Worm (Caenorhabditis elegans) whole organism, L3 larva: Measurements from ENCODE around the gene cgp-1.

Experiments used
- R02D3.7 ChIP-seq: fragments of 150-350 bp; optimal IDR thresholded peaks from 2 replicates; lab custom pipeline; 2014; ENCODE audit warnings: missing biosample characterization, missing genetic modification characterization
- ZK546.5 ChIP-seq: sonication (generic microtip); optimal IDR thresholded peaks from 2 replicates; lab custom pipeline; 2017; ENCODE audit warnings: missing biosample characterization, missing genetic modification characterization
- ama-1 ChIP-seq: fragments of 150-350 bp; optimal IDR thresholded peaks from 2 replicates; lab custom pipeline; 2018
- ceh-16 ChIP-seq: sonication (generic microtip); optimal IDR thresholded peaks from 2 replicates; lab custom pipeline; 2017; ENCODE audit warnings: missing biosample characterization, missing genetic modification characterization
- ceh-28 ChIP-seq: fragments of 150-350 bp; optimal IDR thresholded peaks from 2 replicates; lab custom pipeline; 2014; ENCODE audit warnings: missing biosample characterization, missing genetic modification reagents, missing genetic modification characterization
- ceh-82 ChIP-seq: fragments of 150-350 bp; optimal IDR thresholded peaks from 2 replicates; lab custom pipeline; 2014; ENCODE audit warnings: missing biosample characterization, missing genetic modification characterization
- daf-12 ChIP-seq: fragments of 150-350 bp; optimal IDR thresholded peaks from 2 replicates; lab custom pipeline; 2014; ENCODE audit warnings: missing biosample characterization, missing genetic modification reagents, missing genetic modification characterization
- egl-5 ChIP-seq: fragments of 150-350 bp; optimal IDR thresholded peaks from 2 replicates; lab custom pipeline; 2017; ENCODE audit warnings: missing biosample characterization, missing genetic modification reagents, missing genetic modification characterization, inconsistent platforms
- elt-1 ChIP-seq: fragments of 150-350 bp; optimal IDR thresholded peaks from 2 replicates; lab custom pipeline; 2014; ENCODE audit warnings: missing biosample characterization, missing genetic modification characterization
- elt-2 ChIP-seq: sonication (generic microtip); optimal IDR thresholded peaks from 2 replicates; lab custom pipeline; 2016; ENCODE audit warnings: missing genetic modification reagents, mild to moderate bottlenecking, missing genetic modification characterization, missing compliant biosample characterization
- eor-1 ChIP-seq, 2 experiments: fragments of 150-350 bp; optimal IDR thresholded peaks; 2 replicates each; lab custom pipeline; 2014 to 2018; ENCODE audit warnings: missing biosample characterization in 2 of 2, missing genetic modification characterization in 2 of 2
- fkh-10 ChIP-seq: sonication (generic microtip); optimal IDR thresholded peaks from 2 replicates; lab custom pipeline; 2017; ENCODE audit warnings: missing biosample characterization, missing genetic modification reagents, missing genetic modification characterization
- hmg-11 ChIP-seq: sonication (generic microtip); optimal IDR thresholded peaks from 2 replicates; lab custom pipeline; 2016; ENCODE audit warnings: missing genetic modification characterization, missing compliant biosample characterization
- jun-1 ChIP-seq: fragments of 150-350 bp; optimal IDR thresholded peaks from 2 replicates; lab custom pipeline; 2014; ENCODE audit warnings: missing biosample characterization, missing genetic modification reagents, missing genetic modification characterization
- lin-15B ChIP-seq: fragments of 150-350 bp; optimal IDR thresholded peaks from 2 replicates; lab custom pipeline; 2014; ENCODE audit warnings: missing biosample characterization, missing genetic modification characterization
- lin-39 ChIP-seq: fragments of 150-350 bp; optimal IDR thresholded peaks from 2 replicates; lab custom pipeline; 2018; ENCODE audit warnings: missing biosample characterization, missing genetic modification reagents, missing genetic modification characterization
- lsy-12 ChIP-seq: sonication (generic microtip); optimal IDR thresholded peaks from 2 replicates; lab custom pipeline; 2016; ENCODE audit warnings: mild to moderate bottlenecking, missing genetic modification characterization, missing compliant biosample characterization
- mdl-1 ChIP-seq: fragments of 150-350 bp; optimal IDR thresholded peaks from 2 replicates; lab custom pipeline; 2014; ENCODE audit warnings: missing biosample characterization, missing genetic modification characterization
- nfya-1 ChIP-seq: sonication (generic microtip); optimal IDR thresholded peaks from 2 replicates; lab custom pipeline; 2017; ENCODE audit warnings: missing genetic modification characterization, mild to moderate bottlenecking, missing compliant biosample characterization, antibody characterized with exemption, moderate library complexity; ENCODE audit not compliant: insufficient read depth
- nhr-11 ChIP-seq: fragments of 150-350 bp; optimal IDR thresholded peaks from 2 replicates; lab custom pipeline; 2014; ENCODE audit warnings: missing biosample characterization, missing genetic modification characterization
- nhr-23 ChIP-seq: fragments of 150-350 bp; optimal IDR thresholded peaks from 2 replicates; lab custom pipeline; 2014; ENCODE audit warnings: missing biosample characterization, missing genetic modification reagents, missing genetic modification characterization
- nhr-237 ChIP-seq: fragments of 150-350 bp; optimal IDR thresholded peaks from 2 replicates; lab custom pipeline; 2014; ENCODE audit warnings: missing biosample characterization, missing genetic modification characterization
- nhr-43 ChIP-seq: sonication (generic microtip); optimal IDR thresholded peaks from 2 replicates; lab custom pipeline; 2016; ENCODE audit warnings: mild to moderate bottlenecking, missing genetic modification characterization, missing compliant biosample characterization; ENCODE audit not compliant: poor library complexity, severe bottlenecking
- nhr-76 ChIP-seq: fragments of 150-350 bp; sonication (generic microtip); optimal IDR thresholded peaks from 5 replicates; lab custom pipeline; 2014; ENCODE audit warnings: missing biosample characterization, missing genetic modification characterization
- pha-4 ChIP-seq: fragments of 150-350 bp; optimal IDR thresholded peaks from 2 replicates; lab custom pipeline; 2014; ENCODE audit warnings: missing biosample characterization, missing genetic modification reagents, missing genetic modification characterization
- skn-1 ChIP-seq: fragments of 150-350 bp; optimal IDR thresholded peaks from 2 replicates; lab custom pipeline; 2014; ENCODE audit warnings: missing biosample characterization, missing genetic modification characterization
- snpc-4 ChIP-seq: fragments of 150-350 bp; optimal IDR thresholded peaks from 2 replicates; lab custom pipeline; 2014; ENCODE audit warnings: missing biosample characterization, missing genetic modification characterization
- tbx-2 ChIP-seq: sonication (generic microtip); optimal IDR thresholded peaks from 2 replicates; lab custom pipeline; 2016; ENCODE audit warnings: mild to moderate bottlenecking, missing genetic modification characterization, missing compliant biosample characterization
- zag-1 ChIP-seq: fragments of 150-350 bp; optimal IDR thresholded peaks from 2 replicates; lab custom pipeline; 2014; ENCODE audit warnings: missing biosample characterization, missing genetic modification characterization
- ztf-11 ChIP-seq: fragments of 150-350 bp; optimal IDR thresholded peaks from 2 replicates; lab custom pipeline; 2014; ENCODE audit warnings: missing biosample characterization, missing genetic modification characterization

The cgp-1 gene

DNA sequence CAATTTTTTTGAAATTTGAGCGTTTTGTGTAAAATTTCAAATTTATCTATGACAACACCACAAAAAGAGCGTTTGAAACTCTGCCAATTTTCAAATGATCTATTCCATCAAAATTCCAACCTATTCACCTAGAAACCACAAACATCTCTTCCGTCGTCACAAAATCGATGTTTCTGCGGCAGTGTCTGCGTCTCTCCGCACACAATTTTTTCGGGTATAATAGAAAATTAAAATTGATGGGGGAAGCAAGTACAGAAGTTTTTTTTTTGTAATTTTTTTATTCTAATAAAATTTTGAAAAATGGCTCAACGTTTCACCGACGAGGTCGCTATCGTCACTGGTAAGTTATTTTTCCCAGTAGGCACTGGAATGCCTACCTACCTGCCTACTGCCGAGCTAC, 16.0 kb upstream of the cgp-1 start, which contains the start of gene W03F9.9:
TSS of gene W03F9.9 (plus strand) at position 301 of the 400 bp plus-strand sequence.
- TF ChIP-seq elt-1 (tag; lab: Kevin White, UChicago) (no peak), nhr-11 (tag; lab: Kevin White, UChicago) (no peak), daf-12 (tag; lab: Kevin White, UChicago) (no peak), snpc-4 (tag; lab: Kevin White, UChicago) (no peak)

DNA sequence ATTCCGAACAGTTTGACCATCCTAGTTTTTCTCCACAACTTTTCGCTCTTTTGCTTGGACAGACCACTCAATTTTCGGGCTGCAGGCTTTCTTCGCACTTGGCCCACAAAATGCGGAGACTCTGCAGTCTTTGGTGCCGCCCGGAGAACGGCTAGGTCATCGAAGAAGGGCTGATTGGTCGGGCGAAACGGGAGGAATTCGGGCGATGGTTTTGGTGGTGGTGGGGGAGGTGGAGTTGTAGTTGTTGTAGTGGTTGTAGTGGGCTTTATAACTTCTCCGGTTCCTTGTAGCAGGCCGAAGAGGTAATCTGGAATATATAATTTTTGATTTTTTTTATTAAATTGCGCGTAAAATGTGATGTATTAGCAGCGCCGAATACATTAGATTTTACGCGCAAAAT, 15.1 kb upstream of the cgp-1 start:
- no peak for TF ChIP-seq lin-39 (tag; lab: Kevin White, UChicago)
- TF ChIP-seq ztf-11 (tag; lab: Kevin White, UChicago) = no peak
- no peak for TF ChIP-seq eor-1 (tag; optimal IDR thresholded peaks at IDR 0.05; lab: Kevin White, UChicago)
- no peak for TF ChIP-seq jun-1 (tag; lab: Kevin White, UChicago)
- no peak for TF ChIP-seq ceh-82 (tag; lab: Kevin White, UChicago)

DNA sequence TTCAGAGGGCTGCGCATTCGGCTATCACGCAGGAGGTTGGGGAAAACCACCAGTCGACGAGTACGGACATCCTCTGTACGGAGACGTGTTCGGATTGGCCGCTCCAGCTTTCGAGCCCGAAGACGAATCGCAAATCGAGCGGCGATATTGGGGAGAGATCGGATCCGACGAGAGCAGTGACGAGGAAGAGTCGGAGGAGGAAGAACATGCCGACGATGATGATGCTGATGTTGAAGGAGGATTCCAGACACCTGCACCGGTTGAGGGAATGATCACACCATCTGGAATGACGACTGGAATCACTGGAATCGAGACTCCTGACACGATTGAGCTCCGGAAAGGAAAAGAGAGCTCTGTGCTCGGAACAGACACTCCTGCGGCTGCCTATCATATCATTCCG, 7.6 kb upstream of the cgp-1 start:
- TF ChIP-seq nhr-23 (tag; lab: Kevin White, UChicago) (no peak), nhr-11 (tag; lab: Kevin White, UChicago) (no peak)
- TF ChIP-seq, all 47 proteins: peak for 0

DNA sequence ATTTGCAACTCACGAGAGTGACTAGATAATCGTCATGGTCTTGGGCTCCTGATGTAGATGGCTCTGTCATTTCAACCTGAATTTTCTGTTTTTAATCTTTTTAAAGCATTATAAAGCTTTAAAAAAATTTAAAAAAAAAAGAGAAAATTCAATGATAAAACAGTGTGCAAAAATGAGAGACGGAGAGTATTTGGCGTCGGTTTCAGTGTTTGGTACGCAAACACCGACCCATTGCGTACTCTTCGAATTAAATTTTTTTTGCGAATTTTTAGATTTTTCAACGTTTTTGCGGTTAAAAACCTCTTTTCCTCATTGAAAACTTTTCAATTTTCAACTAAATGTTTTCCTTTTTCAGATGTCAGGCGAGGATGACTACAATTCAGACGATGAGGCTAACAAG, 5.3 kb upstream of the cgp-1 start, which contains the start of the genes W03F9.2 and sftb-2:
TSS of gene W03F9.2 (minus strand) at position 153 of the 400 bp plus-strand sequence.
TSS of gene sftb-2 (plus strand) at position 356 of the 400 bp plus-strand sequence.
- TF ChIP-seq hmg-11 (tag; lab: Kevin White, UChicago) = peak; percentile 54
- TF ChIP-seq snpc-4 (tag; lab: Kevin White, UChicago) = peak; percentile 4
- TF ChIP-seq pha-4 (tag; lab: Kevin White, UChicago) = peak; percentile 63
- TF ChIP-seq ZK546.5 (tag; lab: Kevin White, UChicago) = no peak
- peak; percentile 23 for TF ChIP-seq ama-1 (lab: Kevin White, UChicago)
- TF ChIP-seq lin-15B = peak; percentile 48
- no peak for TF ChIP-seq mdl-1 (tag; lab: Kevin White, UChicago)
- peak; percentile 52 for TF ChIP-seq nfya-1
- TF ChIP-seq nhr-11 (tag; lab: Kevin White, UChicago) = no peak

DNA sequence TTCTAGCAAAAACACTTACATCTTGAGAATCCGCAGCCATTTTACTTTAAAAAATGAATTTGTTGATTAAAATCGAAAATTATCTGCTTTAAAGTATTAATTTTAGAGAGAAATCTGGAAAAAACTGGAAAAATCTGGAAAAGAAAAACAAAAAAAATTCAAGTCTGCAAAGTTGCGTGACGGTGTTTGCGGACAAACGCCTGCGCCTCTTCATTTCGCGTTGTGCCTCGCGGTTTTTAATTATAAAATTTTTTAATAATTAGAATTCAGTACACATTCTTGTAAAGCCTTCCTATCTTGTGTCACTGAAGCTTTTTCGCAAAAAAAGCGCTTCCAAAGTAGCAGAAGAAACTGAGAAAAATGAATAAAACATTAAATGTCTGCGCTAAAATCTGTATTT, 4.0 kb upstream of the cgp-1 start, which contains the start of gene W03F9.1:
TSS of gene W03F9.1 (minus strand) at position 109 of the 400 bp plus-strand sequence.
- peak; percentile 31 for TF ChIP-seq lin-15B
- peak; percentile 31 for TF ChIP-seq elt-2 (tag; lab: Kevin White, UChicago)
- TF ChIP-seq nfya-1 = peak; percentile 62
- peak; percentile 89 for TF ChIP-seq hmg-11 (tag; lab: Kevin White, UChicago)
- peak; percentile 64 for TF ChIP-seq egl-5 (tag; lab: Kevin White, UChicago)
- TF ChIP-seq ama-1 (lab: Kevin White, UChicago) = no peak
- peak; percentile 73 for TF ChIP-seq pha-4 (tag; lab: Kevin White, UChicago)
- TF ChIP-seq nhr-43 (tag; lab: Kevin White, UChicago) = peak; percentile 34
- TF ChIP-seq nhr-76 (tag; lab: Kevin White, UChicago) = no peak
- peak; percentile 58 for TF ChIP-seq nhr-23 (tag; lab: Kevin White, UChicago)
- TF ChIP-seq fkh-10 = peak; percentile 8
- peak; percentile 49 for TF ChIP-seq lin-39 (tag; lab: Kevin White, UChicago)
- no peak for TF ChIP-seq R02D3.7 (tag; lab: Kevin White, UChicago)

DNA sequence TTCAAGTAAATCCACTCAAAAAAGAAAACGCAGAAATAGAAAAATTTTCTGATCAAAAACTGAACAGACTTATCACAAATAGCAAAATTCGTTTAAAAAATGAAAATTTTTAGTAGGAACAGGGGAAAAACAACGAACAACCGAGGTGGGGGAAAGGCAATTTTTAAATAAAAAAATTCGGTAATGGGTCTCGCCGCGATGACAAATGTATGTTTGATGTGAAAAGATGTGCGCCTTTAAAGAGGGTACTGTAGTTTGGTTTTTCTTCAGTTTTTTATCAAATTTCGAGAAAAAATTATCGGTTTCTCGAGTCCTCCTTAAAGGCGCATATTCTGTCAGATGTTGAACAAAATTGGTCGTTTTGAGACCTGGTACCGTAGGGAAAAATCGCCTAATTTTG, 1.3 kb upstream of the cgp-1 start:
- no peak for TF ChIP-seq tbx-2 (tag; lab: Kevin White, UChicago)
- no peak for TF ChIP-seq ceh-28 (tag; lab: Kevin White, UChicago)
- no peak for TF ChIP-seq egl-5 (tag; lab: Kevin White, UChicago)
- TF ChIP-seq eor-1 (tag; optimal IDR thresholded peaks at IDR 0.05; lab: Kevin White, UChicago) = no peak
- no peak for TF ChIP-seq elt-2 (tag; lab: Kevin White, UChicago)
- TF ChIP-seq lsy-12 (tag; lab: Kevin White, UChicago) = no peak
- no peak for TF ChIP-seq zag-1 (tag; lab: Kevin White, UChicago)
- TF ChIP-seq nhr-237 (tag; lab: Kevin White, UChicago) = no peak
- no peak for TF ChIP-seq fkh-10
- TF ChIP-seq ama-1 (lab: Kevin White, UChicago) = no peak
- TF ChIP-seq nhr-76 (tag; lab: Kevin White, UChicago) = no peak
- no peak for TF ChIP-seq ceh-16 (tag; lab: Kevin White, UChicago)
- no peak for TF ChIP-seq lin-39 (tag; lab: Kevin White, UChicago)
- no peak for TF ChIP-seq snpc-4 (tag; lab: Kevin White, UChicago)
- TF ChIP-seq skn-1 (tag; lab: Kevin White, UChicago) = no peak
